Worm (Caenorhabditis elegans) whole organism, L4/young adult: ENCODE results near the gene F54D12.9.

Experiments
- W03F9.2 ChIP-seq: fragments of 150-350 bp; optimal IDR thresholded peaks from 2 replicates; lab custom pipeline; 2014; ENCODE audit warnings: missing biosample characterization, missing genetic modification characterization
- dao-5 ChIP-seq: sonication (generic microtip); optimal IDR thresholded peaks from 2 replicates; lab custom pipeline; 2016; ENCODE audit warnings: missing genotype, missing genetic modification characterization, moderate library complexity, missing compliant biosample characterization
- him-1 ChIP-seq: sonication (generic microtip); optimal IDR thresholded peaks from 2 replicates; lab custom pipeline; 2016; ENCODE audit warnings: missing genotype, missing genetic modification reagents, missing genetic modification characterization, missing compliant biosample characterization

- TF ChIP-seq him-1 (no peak), W03F9.2 (no peak), dao-5 (tag; lab: Kevin White, UChicago) (no peak)
Measured at ce11 chrII:1372966-1373365, 8.6 kb downstream of the F54D12.9 start.
